Worm (Caenorhabditis elegans) whole organism, young adult: ENCODE data around the gene C35A5.4.
"Not testable (repeated sequence)": the region's sequence is repeated elsewhere in the genome, so short reads cannot be mapped to it uniquely, and the experiment has no call there.

Experiments used
- Y67H2A.10 ChIP-seq: fragments of 200-800 bp; sonication (Bioruptor generic); conservative IDR thresholded peaks from 2 replicates; pipeline ENCODE4 v1.3.6; 2022; ENCODE audit warnings: missing genetic modification reagents, missing genetic modification characterization, missing compliant biosample characterization
- nhr-90 ChIP-seq: sonication (generic microtip); optimal IDR thresholded peaks from 2 replicates; lab custom pipeline; 2016; ENCODE audit warnings: missing genotype, mild to moderate bottlenecking, missing genetic modification characterization, missing compliant biosample characterization

DNA sequence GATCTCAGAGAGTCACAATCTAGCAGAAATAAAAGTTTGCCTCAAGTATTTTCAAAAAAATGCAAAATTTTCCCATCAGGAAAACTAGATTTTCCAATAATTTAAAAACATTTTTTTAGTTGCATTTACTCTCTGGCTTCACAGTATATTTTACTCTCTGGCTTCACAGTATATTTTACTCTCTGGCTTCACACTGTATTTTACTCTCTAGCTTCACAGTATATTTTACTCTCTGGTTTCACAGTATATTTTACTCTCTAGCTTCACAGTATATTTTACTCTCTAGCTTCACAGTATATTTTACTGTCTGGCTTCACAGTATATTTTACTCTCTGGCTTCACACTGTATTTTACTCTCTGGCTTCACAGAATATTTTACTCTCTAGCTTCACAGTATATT lies 47.5 kb upstream of the C35A5.4 start:
- TF ChIP-seq Y67H2A.10 (GFP tag; lab: Robert Waterston, UW); nhr-90 (tag; lab: Kevin White, UChicago): not testable (repeated sequence)
